Fruit fly (Drosophila melanogaster): ENCODE results near the gene CG7550.
A peak's percentile ranks its signal among the peaks of the same experiment; 100 is the strongest.

DNA sequence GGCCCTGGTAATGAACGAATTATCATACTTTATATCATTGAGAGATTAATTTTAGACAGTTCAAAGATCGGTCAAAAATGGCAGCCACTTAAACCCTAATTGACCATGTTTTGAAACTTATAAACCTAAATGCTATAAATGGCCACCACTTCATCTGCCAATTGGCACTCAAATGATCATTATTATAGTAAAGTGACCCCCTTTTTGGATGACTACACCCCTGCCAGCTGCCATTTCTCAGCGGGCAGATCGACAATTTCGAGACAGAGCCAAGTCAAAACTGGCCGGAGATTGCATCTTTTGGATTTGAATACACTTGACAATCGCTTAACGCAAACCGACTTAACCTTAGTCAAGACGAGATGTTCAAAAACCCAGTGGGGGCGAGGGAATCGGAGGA is 31.9 kb upstream of the CG7550 start:
- TF ChIP-seq Myc (optimal IDR thresholded peaks at IDR 0.05) (no peak), ey (GFP tag; optimal IDR thresholded peaks at IDR 0.05) (peak; percentile 48), usp (GFP tag; optimal IDR thresholded peaks at IDR 0.05) (no peak), Dfd (GFP tag; optimal IDR thresholded peaks at IDR 0.05) (no peak), sv (GFP tag; optimal IDR thresholded peaks at IDR 0.05) (no peak), fru (GFP tag; optimal IDR thresholded peaks at IDR 0.05) (peak; percentile 22)

Measured in whole organism, wandering third instar larva.